Worm (Caenorhabditis elegans) whole organism, L1 larva: Measurements from ENCODE around the gene srh-271.

Experiments used
- C16A3.4 ChIP-seq: fragments of 150-350 bp; optimal IDR thresholded peaks from 2 replicates; lab custom pipeline; 2014; ENCODE audit warnings: missing biosample characterization, missing genetic modification characterization
- F16B12.6 ChIP-seq: fragments of 150-350 bp; optimal IDR thresholded peaks from 2 replicates; lab custom pipeline; 2014; ENCODE audit warnings: missing biosample characterization, missing genetic modification characterization
- aha-1 ChIP-seq: fragments of 150-350 bp; optimal IDR thresholded peaks from 2 replicates; lab custom pipeline; 2014; ENCODE audit warnings: missing biosample characterization, missing genetic modification characterization
- alr-1 ChIP-seq: fragments of 200-800 bp; sonication (Bioruptor generic); optimal IDR thresholded peaks from 2 replicates; lab custom pipeline; 2018; ENCODE audit warnings: borderline replicate concordance, mild to moderate bottlenecking, missing genetic modification characterization, missing compliant biosample characterization
- ama-1 ChIP-seq: fragments of 150-350 bp; optimal IDR thresholded peaks from 2 replicates; lab custom pipeline; 2014
- blmp-1 ChIP-seq: fragments of 150-350 bp; optimal IDR thresholded peaks from 2 replicates; lab custom pipeline; 2014; ENCODE audit warnings: missing biosample characterization, missing genetic modification characterization
- ceh-82 ChIP-seq, 3 experiments: fragments of 150-350 bp in 1 of 3; sonication (generic microtip) in 2 of 3; optimal IDR thresholded peaks; 2 replicates each; lab custom pipeline; 2014 to 2017; ENCODE audit warnings: missing biosample characterization in 3 of 3, missing genetic modification characterization in 3 of 3
- ceh-88 ChIP-seq: fragments of 200-800 bp; sonication (Bioruptor generic); IDR thresholded peaks from 2 replicates; pipeline ENCODE4 v1.3.6; 2022; ENCODE audit warnings: missing genetic modification characterization, missing compliant biosample characterization
- ceh-90 ChIP-seq: sonication (generic microtip); optimal IDR thresholded peaks from 2 replicates; lab custom pipeline; 2016; ENCODE audit warnings: missing genetic modification characterization, missing compliant biosample characterization
- dsc-1 ChIP-seq: sonication (generic microtip); optimal IDR thresholded peaks from 2 replicates; lab custom pipeline; 2016; ENCODE audit warnings: mild to moderate bottlenecking, missing genetic modification characterization, missing compliant biosample characterization
- egl-27 ChIP-seq, 2 experiments: fragments of 150-350 bp in 1 of 2; sonication (generic microtip); optimal IDR thresholded peaks; 3 replicates each; lab custom pipeline; 2017 to 2018; ENCODE audit warnings: missing biosample characterization in 2 of 2, missing genetic modification characterization in 2 of 2, missing genetic modification reagents in 2 of 2
- elt-2 ChIP-seq: sonication (generic microtip); optimal IDR thresholded peaks from 2 replicates; lab custom pipeline; 2016; ENCODE audit warnings: missing genetic modification characterization, mild to moderate bottlenecking, inconsistent platforms, missing compliant biosample characterization, missing genetic modification reagents
- elt-3 ChIP-seq, 6 experiments: fragments of 150-350 bp in 1 of 6; sonication (generic microtip); optimal IDR thresholded peaks; 2 replicates each; lab custom pipeline; 2017 to 2018; ENCODE audit warnings: missing biosample characterization in 6 of 6, missing genetic modification characterization in 6 of 6, inconsistent platforms in 1 of 6
- ets-5 ChIP-seq: fragments of 200-800 bp; sonication (Bioruptor generic); IDR thresholded peaks from 2 replicates; pipeline ENCODE4 v1.3.6; 2022; ENCODE audit warnings: missing genetic modification characterization, missing compliant biosample characterization
- fkh-10 ChIP-seq: sonication (generic microtip); optimal IDR thresholded peaks from 2 replicates; lab custom pipeline; 2017; ENCODE audit warnings: missing biosample characterization, missing genetic modification reagents, missing genetic modification characterization
- fkh-4 ChIP-seq: sonication (generic microtip); optimal IDR thresholded peaks from 2 replicates; lab custom pipeline; 2016; ENCODE audit warnings: missing compliant biosample characterization, missing genetic modification characterization, borderline replicate concordance
- fkh-8 ChIP-seq: sonication (generic microtip); optimal IDR thresholded peaks from 2 replicates; lab custom pipeline; 2016; ENCODE audit warnings: mild to moderate bottlenecking, missing genetic modification characterization, missing compliant biosample characterization
- hlh-17 ChIP-seq: fragments of 200-800 bp; sonication (Bioruptor generic); optimal IDR thresholded peaks from 2 replicates; lab custom pipeline; 2018; ENCODE audit warnings: missing genetic modification characterization, mild to moderate bottlenecking, missing compliant biosample characterization, moderate library complexity, borderline replicate concordance
- hlh-4 ChIP-seq: sonication (generic microtip); optimal IDR thresholded peaks from 2 replicates; lab custom pipeline; 2016; ENCODE audit warnings: mild to moderate bottlenecking, missing genetic modification characterization, missing compliant biosample characterization
- lin-15B ChIP-seq: fragments of 150-350 bp; sonication (generic microtip); optimal IDR thresholded peaks from 3 replicates; lab custom pipeline; 2014; ENCODE audit warnings: missing biosample characterization, missing genetic modification characterization
- lin-39 ChIP-seq: fragments of 150-350 bp; optimal IDR thresholded peaks from 2 replicates; lab custom pipeline; 2014; ENCODE audit warnings: missing biosample characterization, missing genetic modification reagents, missing genetic modification characterization
- lsy-2 ChIP-seq, 2 experiments: fragments of 150-350 bp; optimal IDR thresholded peaks; 2 replicates each; lab custom pipeline; 2014; ENCODE audit warnings: missing biosample characterization in 2 of 2, missing genetic modification characterization in 2 of 2
- mab-9 ChIP-seq: fragments of 200-800 bp; sonication (Bioruptor generic); IDR thresholded peaks from 2 replicates; pipeline ENCODE4 v1.3.6; 2022; ENCODE audit warnings: missing genetic modification reagents, missing genetic modification characterization, missing compliant biosample characterization
- mef-2 ChIP-seq: fragments of 150-350 bp; optimal IDR thresholded peaks from 2 replicates; lab custom pipeline; 2014; ENCODE audit warnings: missing biosample characterization, missing genetic modification characterization
- nhr-11 ChIP-seq: fragments of 150-350 bp; optimal IDR thresholded peaks from 2 replicates; lab custom pipeline; 2014; ENCODE audit warnings: missing biosample characterization, missing genetic modification characterization
- nhr-12 ChIP-seq: sonication (generic microtip); optimal IDR thresholded peaks from 2 replicates; lab custom pipeline; 2017; ENCODE audit warnings: missing biosample characterization, missing genetic modification characterization
- nhr-19 ChIP-seq: fragments of 200-800 bp; sonication (Bioruptor generic); conservative IDR thresholded peaks from 2 replicates; pipeline ENCODE4 v1.3.6; 2022; ENCODE audit warnings: missing genetic modification characterization, missing compliant biosample characterization
- nhr-237 ChIP-seq: fragments of 150-350 bp; optimal IDR thresholded peaks from 2 replicates; lab custom pipeline; 2014; ENCODE audit warnings: missing biosample characterization, missing genetic modification characterization
- nhr-47 ChIP-seq: sonication (generic microtip); optimal IDR thresholded peaks from 2 replicates; lab custom pipeline; 2016; ENCODE audit warnings: mild to moderate bottlenecking, missing genetic modification characterization, moderate library complexity, missing compliant biosample characterization
- nhr-77 ChIP-seq: fragments of 150-350 bp; optimal IDR thresholded peaks from 2 replicates; lab custom pipeline; 2014; ENCODE audit warnings: missing biosample characterization, missing genetic modification characterization
- pax-3 ChIP-seq: fragments of 200-800 bp; sonication (Bioruptor generic); optimal IDR thresholded peaks from 2 replicates; lab custom pipeline; 2018; ENCODE audit warnings: mild to moderate bottlenecking, missing genetic modification characterization, moderate library complexity, missing compliant biosample characterization
- rnt-1 ChIP-seq: sonication (generic microtip); optimal IDR thresholded peaks from 2 replicates; lab custom pipeline; 2016; ENCODE audit warnings: mild to moderate bottlenecking, missing genetic modification characterization, moderate library complexity, missing compliant biosample characterization
- skn-1 ChIP-seq: fragments of 150-350 bp; optimal IDR thresholded peaks from 2 replicates; lab custom pipeline; 2014; ENCODE audit warnings: missing biosample characterization, missing genetic modification characterization
- snpc-4 ChIP-seq: fragments of 150-350 bp; optimal IDR thresholded peaks from 2 replicates; lab custom pipeline; 2014; ENCODE audit warnings: missing biosample characterization, missing genetic modification characterization
- sox-4 ChIP-seq: sonication (generic microtip); optimal IDR thresholded peaks from 2 replicates; lab custom pipeline; 2016; ENCODE audit warnings: missing genetic modification characterization, missing compliant biosample characterization
- sptf-1 ChIP-seq: fragments of 150-350 bp; optimal IDR thresholded peaks from 2 replicates; lab custom pipeline; 2014; ENCODE audit warnings: missing biosample characterization, missing genetic modification characterization
- swsn-7 ChIP-seq: sonication (generic microtip); optimal IDR thresholded peaks from 2 replicates; lab custom pipeline; 2016; ENCODE audit warnings: missing genetic modification characterization, missing compliant biosample characterization
- tbx-2 ChIP-seq: sonication (generic microtip); optimal IDR thresholded peaks from 2 replicates; lab custom pipeline; 2016; ENCODE audit warnings: missing genetic modification characterization, missing compliant biosample characterization
- tlp-1 ChIP-seq: fragments of 150-350 bp; optimal IDR thresholded peaks from 2 replicates; lab custom pipeline; 2014; ENCODE audit warnings: missing biosample characterization, missing genetic modification characterization
- unc-30 ChIP-seq: sonication (generic microtip); optimal IDR thresholded peaks from 2 replicates; lab custom pipeline; 2017; ENCODE audit warnings: missing biosample characterization, missing genetic modification characterization
- unc-62 ChIP-seq: fragments of 150-350 bp; optimal IDR thresholded peaks from 2 replicates; lab custom pipeline; 2014; ENCODE audit warnings: missing biosample characterization, missing genetic modification reagents, missing genetic modification characterization
- unc-98 ChIP-seq: fragments of 200-800 bp; sonication (Bioruptor generic); IDR thresholded peaks from 2 replicates; pipeline ENCODE4 v1.3.6; 2022; ENCODE audit warnings: missing genetic modification characterization, missing compliant biosample characterization
- vab-15 ChIP-seq: sonication (generic microtip); optimal IDR thresholded peaks from 2 replicates; lab custom pipeline; 2017; ENCODE audit warnings: missing genotype, mild to moderate bottlenecking, missing genetic modification characterization, missing compliant biosample characterization
- xbp-1 ChIP-seq: sonication (generic microtip); optimal IDR thresholded peaks from 2 replicates; lab custom pipeline; 2016; ENCODE audit warnings: missing genetic modification characterization, missing compliant biosample characterization
- zag-1 ChIP-seq: fragments of 150-350 bp; optimal IDR thresholded peaks from 2 replicates; lab custom pipeline; 2014; ENCODE audit warnings: missing biosample characterization, missing genetic modification characterization
- zip-4 ChIP-seq: fragments of 200-800 bp; sonication (Bioruptor generic); optimal IDR thresholded peaks from 2 replicates; lab custom pipeline; 2018; ENCODE audit warnings: mild to moderate bottlenecking, missing genetic modification characterization, moderate library complexity, missing compliant biosample characterization
- ztf-4 ChIP-seq: fragments of 150-350 bp; optimal IDR thresholded peaks from 2 replicates; lab custom pipeline; 2014; ENCODE audit warnings: missing biosample characterization, missing genetic modification characterization

srh-271 gene

DNA sequence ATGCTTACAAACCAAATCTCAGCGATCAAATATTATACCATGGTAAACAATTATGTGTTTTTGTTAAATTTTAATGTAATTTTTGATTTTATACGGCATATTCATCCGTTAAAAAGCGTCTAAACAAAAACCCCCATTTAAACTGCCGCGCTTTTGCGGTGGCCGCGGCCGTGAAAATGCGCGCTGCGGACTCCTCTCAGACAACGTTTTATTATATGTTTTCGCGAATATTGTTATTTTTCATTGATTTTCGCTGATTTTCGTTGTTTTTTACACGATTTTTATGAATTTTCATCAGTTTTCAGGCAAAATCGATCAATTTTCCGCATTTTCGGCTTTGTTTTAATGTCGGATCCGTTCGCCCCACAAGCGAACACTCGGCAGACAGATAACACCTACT is 16.8 kb upstream of the srh-271 start, which contains the start of gene W02H5.19 (continued):
- TF ChIP-seq pax-3 (tag; lab: Kevin White, UChicago) (peak; percentile 95), egl-27 (tag; optimal IDR thresholded peaks at IDR 0.05; lab: Kevin White, UChicago) (no peak), fkh-4 (tag; lab: Kevin White, UChicago) (peak; percentile 98), zip-4 (GFP tag; lab: Kevin White, UChicago) (peak; percentile 81), sptf-1 (tag; lab: Kevin White, UChicago) (no peak), snpc-4 (tag; lab: Kevin White, UChicago) (peak; percentile 56), skn-1 (tag; lab: Kevin White, UChicago) (peak; percentile 69), nhr-237 (tag; lab: Kevin White, UChicago) (no peak), swsn-7 (tag; lab: Kevin White, UChicago) (peak; percentile 94), nhr-47 (peak; percentile 95), rnt-1 (tag; lab: Kevin White, UChicago) (peak; percentile 100), nhr-19 (peak; percentile 89), lin-15B (tag; lab: Kevin White, UChicago) (peak; percentile 56), ztf-4 (tag; lab: Kevin White, UChicago) (peak; percentile 20), ama-1 (lab: Kevin White, UChicago) (no peak), fkh-10 (GFP tag; lab: Kevin White, UChicago) (no peak), ceh-90 (tag; lab: Kevin White, UChicago) (peak; percentile 96), hlh-4 (peak; percentile 91), C16A3.4 (tag; lab: Kevin White, UChicago) (peak; percentile 64), dsc-1 (tag; lab: Kevin White, UChicago) (peak; percentile 97), sox-4 (peak; percentile 96), tbx-2 (tag; lab: Kevin White, UChicago) (peak; percentile 96), mab-9 (GFP tag; lab: Robert Waterston, UW) (peak; percentile 82), ceh-88 (GFP tag; lab: Robert Waterston, UW) (peak; percentile 81), elt-2 (tag; lab: Kevin White, UChicago) (peak; percentile 84), lsy-2 (tag; optimal IDR thresholded peaks at IDR 0.05; lab: Kevin White, UChicago) (peak; percentile 81 to 88), nhr-11 (peak; percentile 43), unc-30 (no peak), F16B12.6 (tag; lab: Kevin White, UChicago) (peak; percentile 45), vab-15 (peak; percentile 82), mef-2 (no peak), alr-1 (tag; lab: Kevin White, UChicago) (no peak), elt-3 (tag; optimal IDR thresholded peaks at IDR 0.05; lab: Kevin White, UChicago) (peak in 2 of 6 experiments; percentile 55 to 71), hlh-17 (peak; percentile 66), ets-5 (GFP tag; lab: Robert Waterston, UW) (no peak), tlp-1 (tag; lab: Kevin White, UChicago) (no peak), unc-98 (GFP tag; lab: Robert Waterston, UW) (peak; percentile 79), fkh-8 (tag; lab: Kevin White, UChicago) (peak; percentile 82), lin-39 (tag; lab: Kevin White, UChicago) (peak; percentile 70), xbp-1 (tag; lab: Kevin White, UChicago) (peak; percentile 94), ceh-82 (tag; optimal IDR thresholded peaks at IDR 0.05; lab: Kevin White, UChicago) (peak; percentile 71 to 81 (median 79)), nhr-12 (no peak), aha-1 (tag; lab: Kevin White, UChicago) (peak; percentile 37), blmp-1 (tag; lab: Kevin White, UChicago) (peak; percentile 61), nhr-77 (tag; lab: Kevin White, UChicago) (peak; percentile 43), unc-62 (GFP tag; lab: Kevin White, UChicago) (no peak), zag-1 (no peak)
